Worm (Caenorhabditis elegans) whole organism, L4 larva: ENCODE results near the gene hsp-12.2.
A peak's percentile ranks its signal among the peaks of the same experiment; 100 is the strongest.

Experiments
- T20F7.1 ChIP-seq: fragments of 200-800 bp; sonication (Bioruptor generic); optimal IDR thresholded peaks from 2 replicates; lab custom pipeline; 2018; ENCODE audit warnings: mild to moderate bottlenecking, missing genetic modification characterization, missing compliant biosample characterization
- Y5F2A.4 ChIP-seq: fragments of 200-800 bp; sonication (Bioruptor generic); optimal IDR thresholded peaks from 2 replicates; lab custom pipeline; 2018; ENCODE audit warnings: mild to moderate bottlenecking, missing genetic modification characterization, missing compliant biosample characterization
- ZK546.5 ChIP-seq, 2 experiments: sonication (generic microtip); optimal IDR thresholded peaks; 2 replicates each; lab custom pipeline; 2017; ENCODE audit warnings: missing biosample characterization in 2 of 2, missing genetic modification characterization in 2 of 2
- aha-1 ChIP-seq: fragments of 150-350 bp; peaks from one replicate; lab custom pipeline; 2014; ENCODE audit warnings: missing biosample characterization, missing genetic modification characterization
- ceh-82 ChIP-seq: sonication (generic microtip); optimal IDR thresholded peaks from 2 replicates; lab custom pipeline; 2017; ENCODE audit warnings: missing biosample characterization, missing genetic modification characterization
- daf-16 ChIP-seq, 3 experiments: sonication (generic microtip); optimal IDR thresholded peaks; 2 replicates each; lab custom pipeline; 2016 to 2017; ENCODE audit warnings: missing genetic modification characterization in 3 of 3, missing genetic modification reagents in 3 of 3, mild to moderate bottlenecking in 2 of 3, missing compliant biosample characterization in 2 of 3, missing biosample characterization in 1 of 3, moderate library complexity in 1 of 3
- daf-19 ChIP-seq: fragments of 200-800 bp; sonication (Bioruptor generic); conservative IDR thresholded peaks from 2 replicates; pipeline ENCODE4 v1.3.6; 2022; ENCODE audit warnings: missing genetic modification characterization, missing compliant biosample characterization
- dmd-6 ChIP-seq: fragments of 200-800 bp; sonication (Bioruptor generic); IDR thresholded peaks from 2 replicates; pipeline ENCODE4 v1.3.6; 2022; ENCODE audit warnings: missing genetic modification reagents, missing genetic modification characterization, missing compliant biosample characterization
- dpl-1 ChIP-seq: fragments of 150-350 bp; optimal IDR thresholded peaks from 2 replicates; lab custom pipeline; 2014; ENCODE audit warnings: missing biosample characterization, missing genetic modification reagents, missing genetic modification characterization
- dve-1 ChIP-seq: sonication (generic microtip); optimal IDR thresholded peaks from 2 replicates; lab custom pipeline; 2017; ENCODE audit warnings: antibody characterized with exemption, mild to moderate bottlenecking, missing genetic modification characterization, missing compliant biosample characterization; ENCODE audit not compliant: insufficient read depth
- egl-27 ChIP-seq: sonication (generic microtip); optimal IDR thresholded peaks from 3 replicates; lab custom pipeline; 2017; ENCODE audit warnings: missing biosample characterization, missing genetic modification reagents, missing genetic modification characterization
- fkh-10 ChIP-seq: fragments of 150-350 bp; optimal IDR thresholded peaks from 2 replicates; lab custom pipeline; 2014; ENCODE audit warnings: missing biosample characterization, missing genetic modification reagents, missing genetic modification characterization
- fos-1 ChIP-seq: fragments of 150-350 bp; optimal IDR thresholded peaks from 2 replicates; lab custom pipeline; 2014; ENCODE audit warnings: missing biosample characterization, missing genetic modification characterization
- gei-8 ChIP-seq: fragments of 200-800 bp; sonication (Bioruptor generic); optimal IDR thresholded peaks from 2 replicates; lab custom pipeline; 2018; ENCODE audit warnings: mild to moderate bottlenecking, missing genetic modification characterization, missing compliant biosample characterization
- hif-1 ChIP-seq, 2 experiments: sonication (generic microtip); optimal IDR thresholded peaks; 2 replicates each; lab custom pipeline; 2016 to 2017; ENCODE audit warnings: missing compliant biosample characterization in 2 of 2, missing genetic modification characterization in 2 of 2, missing genetic modification reagents in 2 of 2, missing genotype in 2 of 2, mild to moderate bottlenecking in 1 of 2
- hlh-11 ChIP-seq: fragments of 200-800 bp; sonication (Bioruptor generic); optimal IDR thresholded peaks from 2 replicates; lab custom pipeline; 2018; ENCODE audit warnings: mild to moderate bottlenecking, missing genetic modification characterization, missing compliant biosample characterization
- hlh-30 ChIP-seq: sonication (generic microtip); optimal IDR thresholded peaks from 2 replicates; lab custom pipeline; 2017; ENCODE audit warnings: antibody characterized with exemption, mild to moderate bottlenecking, missing genetic modification characterization, missing compliant biosample characterization; ENCODE audit not compliant: insufficient read depth
- hmg-1.1 ChIP-seq: fragments of 200-800 bp; sonication (Bioruptor generic); IDR thresholded peaks from 2 replicates; pipeline ENCODE4 v1.3.6; 2022; ENCODE audit warnings: missing genetic modification reagents, missing genetic modification characterization, missing compliant biosample characterization
- lin-13 ChIP-seq: fragments of 150-350 bp; optimal IDR thresholded peaks from 2 replicates; lab custom pipeline; 2014; ENCODE audit warnings: missing biosample characterization, missing genetic modification reagents, missing genetic modification characterization
- lin-15B ChIP-seq: fragments of 150-350 bp; sonication (generic microtip); optimal IDR thresholded peaks from 3 replicates; lab custom pipeline; 2014; ENCODE audit warnings: missing biosample characterization, missing genetic modification characterization
- lin-29 ChIP-seq: fragments of 200-800 bp; sonication (Bioruptor generic); IDR thresholded peaks from 2 replicates; pipeline ENCODE4 v1.3.6; 2022; ENCODE audit warnings: missing genetic modification reagents, missing genetic modification characterization, missing compliant biosample characterization
- lin-38 ChIP-seq: fragments of 200-800 bp; sonication (Bioruptor generic); IDR thresholded peaks from 2 replicates; pipeline ENCODE4 v1.3.6; 2022; ENCODE audit warnings: missing genetic modification reagents, missing genetic modification characterization, missing compliant biosample characterization
- lir-3 ChIP-seq: sonication (generic microtip); optimal IDR thresholded peaks from 2 replicates; lab custom pipeline; 2016; ENCODE audit warnings: mild to moderate bottlenecking, missing genetic modification characterization, missing compliant biosample characterization
- lsy-2 ChIP-seq, 2 experiments: fragments of 150-350 bp in 1 of 2; sonication (generic microtip) in 1 of 2; optimal IDR thresholded peaks; 2 replicates each; lab custom pipeline; 2014 to 2017; ENCODE audit warnings: missing biosample characterization in 2 of 2, missing genetic modification characterization in 2 of 2
- madf-5 ChIP-seq, 2 experiments: fragments of 200-800 bp; sonication (Bioruptor generic); IDR thresholded peaks; 2 replicates each; pipeline ENCODE4 v1.3.6; 2022; ENCODE audit warnings: missing compliant biosample characterization in 2 of 2, missing genetic modification characterization in 2 of 2
- mdl-1 ChIP-seq, 2 experiments: fragments of 150-350 bp in 1 of 2; sonication (generic microtip) in 1 of 2; optimal IDR thresholded peaks; 2 replicates each; lab custom pipeline; 2014 to 2017; ENCODE audit warnings: missing biosample characterization in 2 of 2, missing genetic modification characterization in 2 of 2
- mep-1 ChIP-seq: fragments of 150-350 bp; sonication (generic microtip); optimal IDR thresholded peaks from 3 replicates; lab custom pipeline; 2014; ENCODE audit warnings: missing biosample characterization, missing genetic modification characterization
- mes-2 ChIP-seq: sonication (generic microtip); optimal IDR thresholded peaks from 2 replicates; lab custom pipeline; 2016; ENCODE audit warnings: missing genotype, mild to moderate bottlenecking, missing genetic modification characterization, missing compliant biosample characterization; ENCODE audit not compliant: poor library complexity, severe bottlenecking
- mxl-3 ChIP-seq: fragments of 200-800 bp; sonication (Bioruptor generic); optimal IDR thresholded peaks from 2 replicates; lab custom pipeline; 2018; ENCODE audit warnings: mild to moderate bottlenecking, missing genetic modification characterization, missing compliant biosample characterization
- nhr-102 ChIP-seq: sonication (generic microtip); optimal IDR thresholded peaks from 2 replicates; lab custom pipeline; 2016; ENCODE audit warnings: mild to moderate bottlenecking, missing genetic modification characterization, moderate library complexity, missing compliant biosample characterization
- nhr-25 ChIP-seq: sonication (generic microtip); optimal IDR thresholded peaks from 2 replicates; lab custom pipeline; 2017; ENCODE audit warnings: missing genetic modification characterization, mild to moderate bottlenecking, missing compliant biosample characterization, antibody characterized with exemption, moderate library complexity, borderline replicate concordance; ENCODE audit not compliant: insufficient read depth
- nhr-41 ChIP-seq: fragments of 200-800 bp; sonication (Bioruptor generic); IDR thresholded peaks from 2 replicates; pipeline ENCODE4 v1.3.6; 2022; ENCODE audit warnings: missing genetic modification reagents, missing genetic modification characterization, missing compliant biosample characterization
- nhr-42 ChIP-seq: fragments of 200-800 bp; sonication (Bioruptor generic); IDR thresholded peaks from 2 replicates; pipeline ENCODE4 v1.3.6; 2022; ENCODE audit warnings: missing genetic modification characterization, missing compliant biosample characterization
- nhr-6 ChIP-seq: fragments of 150-350 bp; optimal IDR thresholded peaks from 2 replicates; lab custom pipeline; 2014; ENCODE audit warnings: missing biosample characterization, missing genetic modification characterization
- pha-4 ChIP-seq, 2 experiments: fragments of 150-350 bp in 1 of 2; fragments of 200-800 bp in 1 of 2; sonication (Bioruptor generic) in 1 of 2; IDR thresholded peaks in 1 of 2; optimal IDR thresholded peaks in 1 of 2; 2 replicates each; pipeline versions ENCODE4 v1.3.6 to Lab custom; 2014 to 2022; ENCODE audit warnings: missing genetic modification characterization in 2 of 2, missing genetic modification reagents in 2 of 2, missing biosample characterization in 1 of 2, missing compliant biosample characterization in 1 of 2
- php-3 ChIP-seq: fragments of 200-800 bp; sonication (Bioruptor generic); IDR thresholded peaks from 2 replicates; pipeline ENCODE4 v1.3.6; 2022; ENCODE audit warnings: missing genetic modification reagents, missing genetic modification characterization, missing compliant biosample characterization
- pqm-1 ChIP-seq: sonication (generic microtip); optimal IDR thresholded peaks from 2 replicates; lab custom pipeline; 2017; ENCODE audit warnings: missing biosample characterization, missing genetic modification characterization
- spr-3 ChIP-seq: fragments of 200-800 bp; sonication (Bioruptor generic); optimal IDR thresholded peaks from 2 replicates; lab custom pipeline; 2018; ENCODE audit warnings: mild to moderate bottlenecking, missing genetic modification characterization, missing compliant biosample characterization
- unc-130 ChIP-seq: sonication (generic microtip); optimal IDR thresholded peaks from 2 replicates; lab custom pipeline; 2016; ENCODE audit warnings: missing genetic modification reagents, missing genetic modification characterization, missing compliant biosample characterization
- unc-62 ChIP-seq, 3 experiments: fragments of 150-350 bp in 1 of 3; sonication (generic microtip); optimal IDR thresholded peaks in 2 of 3; peaks in 1 of 3; 1 replicate in 1 of 3; 2 replicates in 2 of 3; lab custom pipeline; 2014 to 2017; ENCODE audit warnings: missing biosample characterization in 3 of 3, missing genetic modification characterization in 3 of 3, missing genetic modification reagents in 3 of 3, missing genotype in 1 of 3
- zip-2 ChIP-seq: fragments of 150-350 bp; optimal IDR thresholded peaks from 2 replicates; lab custom pipeline; 2014; ENCODE audit warnings: missing biosample characterization, missing genetic modification characterization
- ztf-11 ChIP-seq: fragments of 150-350 bp; optimal IDR thresholded peaks from 2 replicates; lab custom pipeline; 2014; ENCODE audit warnings: missing biosample characterization, missing genetic modification characterization

hsp-12.2 gene

DNA sequence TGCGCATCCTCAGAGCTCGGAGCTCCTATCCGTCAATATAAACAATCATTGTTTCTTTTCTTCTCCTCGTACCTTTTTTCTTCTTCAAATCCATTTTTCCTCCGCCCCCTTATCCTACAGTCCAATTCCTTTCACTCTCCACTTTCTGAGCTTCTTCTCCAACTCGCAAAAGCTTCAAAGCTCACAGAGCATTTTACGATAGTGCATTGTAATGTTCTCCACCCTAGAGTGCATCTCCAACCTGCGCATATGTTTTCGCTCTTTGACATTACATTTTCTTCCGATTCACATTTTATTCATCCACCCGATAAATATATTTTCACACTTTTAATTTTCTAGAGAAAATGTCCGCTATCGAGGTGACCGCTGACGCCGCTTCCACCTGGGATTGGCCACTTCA lies at the start of gene hsp-12.2:
Gene hsp-12.2, plus strand, starts transcription at position 301 of the 400 bp plus-strand sequence.
- TF ChIP-seq ceh-82 (tag; lab: Kevin White, UChicago) (no peak), ztf-11 (tag; lab: Kevin White, UChicago) (no peak)

DNA sequence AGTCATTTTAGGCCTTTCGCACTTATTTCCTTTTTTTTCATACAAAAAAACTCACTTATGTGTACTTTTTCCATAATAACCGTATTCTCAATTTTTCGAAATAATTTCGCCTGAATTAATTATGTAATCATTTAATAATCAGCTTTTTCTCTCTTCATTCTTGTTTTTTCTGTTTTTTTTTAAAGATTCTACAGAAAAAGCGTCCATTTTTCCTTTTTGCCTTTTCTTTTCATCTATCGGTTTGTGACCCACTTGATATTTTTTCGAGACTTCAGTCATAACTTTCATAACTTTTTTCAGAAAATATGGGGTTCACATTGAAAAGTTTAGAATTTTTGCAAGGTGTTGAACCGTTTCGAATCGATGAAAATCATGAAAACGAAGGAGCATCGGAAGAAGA lies 49.6 kb upstream of the hsp-12.2 start, which contains the start of gene vms-1:
Gene vms-1, plus strand, starts transcription at position 301 of the 400 bp plus-strand sequence.
- TF ChIP-seq pha-4 (GFP tag; IDR thresholded peaks at IDR 0.05; lab: Robert Waterston, UW), result no peak
- TF ChIP-seq pha-4 (tag; optimal IDR thresholded peaks at IDR 0.05; lab: Kevin White, UChicago), result no peak
- TF ChIP-seq mdl-1 (tag; optimal IDR thresholded peaks at IDR 0.05; lab: Kevin White, UChicago), result no peak
- no peak for TF ChIP-seq lin-15B (tag; lab: Kevin White, UChicago)
- TF ChIP-seq nhr-41 (GFP tag; lab: Robert Waterston, UW), result no peak
- no peak for TF ChIP-seq unc-130 (GFP tag; lab: Kevin White, UChicago)
- TF ChIP-seq ZK546.5 (tag; optimal IDR thresholded peaks at IDR 0.05; lab: Kevin White, UChicago), result no peak
- TF ChIP-seq mep-1 (tag; lab: Kevin White, UChicago), result no peak

DNA sequence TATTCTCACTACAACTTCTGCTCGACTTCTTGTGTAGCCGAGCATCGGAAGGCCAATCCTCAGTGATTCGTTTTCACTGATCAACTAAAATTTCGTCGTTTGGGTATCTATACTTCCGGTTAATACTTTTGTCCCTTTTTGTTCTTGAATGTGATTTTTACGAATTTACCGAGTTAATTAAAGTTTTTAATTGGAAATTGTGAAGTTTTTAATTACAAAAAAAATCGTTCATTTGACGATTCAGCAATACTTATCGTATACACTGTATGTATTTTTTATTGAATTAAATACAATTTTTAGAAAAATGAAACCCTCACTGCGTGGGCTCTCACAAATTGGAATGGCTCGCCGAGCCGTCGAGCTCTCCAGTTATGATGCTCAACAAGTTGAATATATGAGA lies 46.5 kb upstream of the hsp-12.2 start, which contains the start of gene idi-1:
Gene idi-1, plus strand, starts transcription at position 301 of the 400 bp plus-strand sequence.
- TF ChIP-seq lin-13 (GFP tag; lab: Kevin White, UChicago), result no peak
- TF ChIP-seq zip-2, result no peak
- no peak for TF ChIP-seq nhr-6 (tag; lab: Kevin White, UChicago)
- no peak for TF ChIP-seq fos-1 (tag; lab: Kevin White, UChicago)
- TF ChIP-seq lir-3, result no peak
- TF ChIP-seq Y5F2A.4, result no peak
- TF ChIP-seq mep-1 (tag; lab: Kevin White, UChicago), result no peak
- TF ChIP-seq fkh-10, result no peak
- no peak for TF ChIP-seq spr-3
- no peak for TF ChIP-seq gei-8 (GFP tag; lab: Kevin White, UChicago)
- TF ChIP-seq dve-1 (tag; lab: Kevin White, UChicago), result no peak
- TF ChIP-seq aha-1 (tag; lab: Kevin White, UChicago), result no peak
- TF ChIP-seq lin-29 (GFP tag; lab: Robert Waterston, UW), result no peak
- TF ChIP-seq mxl-3 (GFP tag; lab: Kevin White, UChicago), result no peak
- no peak for TF ChIP-seq php-3 (GFP tag; lab: Robert Waterston, UW)
- TF ChIP-seq nhr-25 (tag; lab: Kevin White, UChicago), result no peak
- TF ChIP-seq nhr-42 (GFP tag; lab: Robert Waterston, UW), result no peak
- no peak for TF ChIP-seq dmd-6 (GFP tag; lab: Robert Waterston, UW)
- TF ChIP-seq, all 104 proteins: peak for 0

DNA sequence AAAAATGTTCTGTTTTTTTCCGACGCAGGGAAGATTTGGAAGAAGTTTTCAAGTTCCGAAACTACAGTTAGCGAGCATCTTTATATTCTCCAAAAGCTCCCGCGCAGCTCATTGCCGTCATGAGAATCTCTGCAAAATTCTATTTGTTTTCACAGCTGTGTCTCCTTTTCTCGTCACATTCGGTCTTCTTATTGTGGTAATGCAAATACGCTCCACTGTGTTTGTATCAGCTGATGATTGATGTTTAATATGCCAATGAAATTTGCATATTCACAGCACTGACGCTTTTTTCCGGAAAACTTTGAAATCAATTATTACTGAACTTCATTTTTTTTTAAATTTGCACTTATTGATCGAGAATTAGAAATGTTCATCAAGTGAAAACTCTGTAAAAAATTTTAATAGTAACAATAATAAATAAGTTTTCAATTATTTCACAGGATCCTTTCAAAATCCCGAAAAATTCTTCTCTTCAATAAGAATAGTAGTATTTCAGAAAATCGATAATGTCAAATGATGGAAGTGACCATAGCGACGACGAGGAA lies 44.7 kb upstream of the hsp-12.2 start, which contains the start of gene K06H7.2:
Gene K06H7.2, plus strand, starts transcription at position 495 of the 545 bp plus-strand sequence.
- peak; percentile 89 for TF ChIP-seq hlh-11 (tag; lab: Kevin White, UChicago)
- no peak for TF ChIP-seq daf-19 (GFP tag; lab: Robert Waterston, UW)
- TF ChIP-seq T20F7.1 (GFP tag; lab: Kevin White, UChicago), result peak; percentile 39
- no peak for TF ChIP-seq hif-1 (tag; optimal IDR thresholded peaks at IDR 0.05; lab: Kevin White, UChicago)
- TF ChIP-seq mes-2, result peak; percentile 72
- peak; percentile 58 for TF ChIP-seq dpl-1 (GFP tag; lab: Kevin White, UChicago)
- peak; percentile 72 for TF ChIP-seq mep-1 (tag; lab: Kevin White, UChicago)
- no peak for TF ChIP-seq madf-5 (GFP tag; IDR thresholded peaks at IDR 0.05; lab: Robert Waterston, UW)
- no peak for TF ChIP-seq nhr-102
- no peak for TF ChIP-seq daf-16 (GFP tag; optimal IDR thresholded peaks at IDR 0.05; lab: Kevin White, UChicago)
- TF ChIP-seq daf-16 (tag; optimal IDR thresholded peaks at IDR 0.05; lab: Kevin White, UChicago), result peak; percentile 9
- TF ChIP-seq hlh-30 (tag; lab: Kevin White, UChicago), result peak; percentile 94
- 0 out of 2 replicates have a peak, but pooled peaks have one; percentile 25 for TF ChIP-seq hmg-1.1 (GFP tag; lab: Robert Waterston, UW)
- no peak for TF ChIP-seq fos-1 (tag; lab: Kevin White, UChicago)
- 0 out of 2 replicates have a peak, but pooled peaks have one; percentile 16 for TF ChIP-seq dmd-6 (GFP tag; lab: Robert Waterston, UW)
- TF ChIP-seq dve-1 (tag; lab: Kevin White, UChicago), result peak; percentile 63
- peak; percentile 31 for TF ChIP-seq pqm-1 (tag; lab: Kevin White, UChicago)
- TF ChIP-seq lin-38 (GFP tag; lab: Robert Waterston, UW), result peak; percentile 87
- TF ChIP-seq nhr-6 (tag; lab: Kevin White, UChicago), result peak; percentile 50
- no peak for TF ChIP-seq unc-62 (GFP tag; optimal IDR thresholded peaks at IDR 0.05 in 1 of 2; lab: Kevin White, UChicago)
- no peak for TF ChIP-seq unc-62 (tag; optimal IDR thresholded peaks at IDR 0.05; lab: Kevin White, UChicago)
- TF ChIP-seq aha-1 (tag; lab: Kevin White, UChicago), result peak; percentile 57
- peak; percentile 18 to 90 for TF ChIP-seq lsy-2 (tag; optimal IDR thresholded peaks at IDR 0.05; lab: Kevin White, UChicago)
- TF ChIP-seq egl-27, result no peak
